Fruit fly (Drosophila melanogaster) whole organism, embryonic: ENCODE measurements around the gene twr.

ENCODE experiments used
- Ada2b ChIP-seq: fragments of 200-800 bp; sonication (Bioruptor generic); IDR thresholded peaks from 2 replicates; pipeline ENCODE4 v1.3.6; 2022; ENCODE audit warnings: missing biosample characterization, missing genetic modification characterization
- Blimp-1 ChIP-seq: fragments of 200-800 bp; sonication (Bioruptor generic); optimal IDR thresholded peaks from 3 replicates; lab custom pipeline; 2018; ENCODE audit warnings: missing biosample characterization, missing genetic modification characterization, mild to moderate bottlenecking, moderate library complexity, missing genetic modification reagents
- CG10431 ChIP-seq: fragments of 200-800 bp; sonication (Bioruptor generic); optimal IDR thresholded peaks from 3 replicates; lab custom pipeline; 2018; ENCODE audit warnings: missing biosample characterization, mild to moderate bottlenecking, missing genetic modification characterization
- CG10543 ChIP-seq: fragments of 200-800 bp; sonication (Bioruptor generic); optimal IDR thresholded peaks from 3 replicates; lab custom pipeline; 2017; ENCODE audit warnings: missing biosample characterization, mild to moderate bottlenecking, missing genetic modification characterization, moderate library complexity
- CG10565 ChIP-seq: fragments of 200-800 bp; sonication (Bioruptor generic); optimal IDR thresholded peaks from 3 replicates; lab custom pipeline; 2016; ENCODE audit warnings: missing biosample characterization, mild to moderate bottlenecking, missing genetic modification characterization
- CG13624 ChIP-seq: fragments of 200-800 bp; sonication (Bioruptor generic); optimal IDR thresholded peaks from 2 replicates; lab custom pipeline; 2016; ENCODE audit warnings: missing biosample characterization, missing genetic modification characterization
- CG14860 ChIP-seq: fragments of 200-800 bp; sonication (Bioruptor generic); IDR thresholded peaks from 3 replicates; pipeline ENCODE4 v1.3.6; 2022; ENCODE audit warnings: missing biosample characterization, missing genetic modification characterization; ENCODE audit not compliant: partially characterized antibody
- CG15514 ChIP-seq: fragments of 200-800 bp; sonication (Bioruptor generic); optimal IDR thresholded peaks from 3 replicates; lab custom pipeline; 2017; ENCODE audit warnings: missing biosample characterization, missing genetic modification characterization, mild to moderate bottlenecking, moderate library complexity, missing genetic modification reagents
- CG16813 ChIP-seq: fragments of 200-800 bp; sonication (Bioruptor generic); IDR thresholded peaks from 3 replicates; pipeline ENCODE4 v1.3.6; 2022; ENCODE audit warnings: missing biosample characterization, missing genetic modification characterization; ENCODE audit not compliant: partially characterized antibody
- CG17829 ChIP-seq: fragments of 200-800 bp; optimal IDR thresholded peaks from 2 replicates; lab custom pipeline; 2019; ENCODE audit warnings: missing biosample characterization, mild to moderate bottlenecking, missing genetic modification characterization, moderate library complexity
- CG17912 ChIP-seq: fragments of 200-800 bp; sonication (Bioruptor generic); optimal IDR thresholded peaks from 2 replicates; lab custom pipeline; 2018; ENCODE audit warnings: missing biosample characterization, mild to moderate bottlenecking, missing genetic modification characterization
- CG2199 ChIP-seq: fragments of 200-800 bp; sonication (Bioruptor generic); IDR thresholded peaks from 3 replicates; pipeline ENCODE4 v1.3.6; 2022; ENCODE audit warnings: missing biosample characterization, missing genetic modification characterization
- CG34224 ChIP-seq: fragments of 200-800 bp; sonication (Bioruptor generic); IDR thresholded peaks from 3 replicates; pipeline ENCODE4 v1.3.6; 2022; ENCODE audit warnings: missing biosample characterization, missing genetic modification characterization; ENCODE audit not compliant: partially characterized antibody
- CG34422 ChIP-seq: fragments of 200-800 bp; sonication (Bioruptor generic); IDR thresholded peaks from 3 replicates; pipeline ENCODE4 v1.3.6; 2022; ENCODE audit warnings: missing biosample characterization, missing genetic modification characterization
- CG4617 ChIP-seq: fragments of 200-800 bp; sonication (Bioruptor generic); optimal IDR thresholded peaks from 3 replicates; lab custom pipeline; 2016; ENCODE audit warnings: missing biosample characterization, missing genetic modification characterization, borderline replicate concordance
- CG7928 ChIP-seq: fragments of 200-800 bp; sonication (Bioruptor generic); optimal IDR thresholded peaks from 2 replicates; lab custom pipeline; 2017; ENCODE audit warnings: missing biosample characterization, mild to moderate bottlenecking, missing genetic modification characterization
- CoRest ChIP-seq: fragments of 200-800 bp; sonication (Bioruptor generic); optimal IDR thresholded peaks from 3 replicates; lab custom pipeline; 2018; ENCODE audit warnings: missing biosample characterization, mild to moderate bottlenecking, missing genetic modification characterization, moderate library complexity
- Ets97D ChIP-seq: fragments of 200-800 bp; sonication (Bioruptor generic); optimal IDR thresholded peaks from 3 replicates; lab custom pipeline; 2016; ENCODE audit warnings: missing biosample characterization, missing genetic modification characterization
- Fer1 ChIP-seq: fragments of 200-800 bp; sonication (Bioruptor generic); optimal IDR thresholded peaks from 2 replicates; lab custom pipeline; 2017; ENCODE audit warnings: missing biosample characterization, mild to moderate bottlenecking, missing genetic modification characterization
- HLH4C ChIP-seq: fragments of 200-800 bp; sonication (Bioruptor generic); IDR thresholded peaks from 3 replicates; pipeline ENCODE4 v1.3.6; 2022; ENCODE audit warnings: missing biosample characterization, missing genetic modification characterization; ENCODE audit not compliant: partially characterized antibody
- HmgZ ChIP-seq: fragments of 200-800 bp; sonication (Bioruptor generic); optimal IDR thresholded peaks from 2 replicates; lab custom pipeline; 2018; ENCODE audit warnings: missing biosample characterization, mild to moderate bottlenecking, missing genetic modification characterization
- Hr78 ChIP-seq, 2 experiments: fragments of 200-800 bp in 1 of 2; fragments of >200 bp in 1 of 2; sonication (Bioruptor generic) in 1 of 2; optimal IDR thresholded peaks; 2 replicates each; lab custom pipeline; 2017 to 2019; ENCODE audit warnings: missing biosample characterization in 2 of 2, missing genetic modification characterization in 2 of 2, mild to moderate bottlenecking in 1 of 2, moderate library complexity in 1 of 2
- Jarid2 ChIP-seq: fragments of 200-800 bp; sonication (Bioruptor generic); optimal IDR thresholded peaks from 3 replicates; lab custom pipeline; 2017; ENCODE audit warnings: mild to moderate bottlenecking, missing biosample characterization, missing genetic modification reagents, missing genetic modification characterization
- MBD-R2 ChIP-seq: fragments of 200-800 bp; sonication (Bioruptor generic); IDR thresholded peaks from 2 replicates; pipeline ENCODE4 v1.3.6; 2022; ENCODE audit warnings: missing biosample characterization, missing genetic modification characterization
- Max ChIP-seq: fragments of 200-800 bp; sonication (Bioruptor generic); optimal IDR thresholded peaks from 2 replicates; lab custom pipeline; 2016; ENCODE audit warnings: missing biosample characterization, mild to moderate bottlenecking, missing genetic modification characterization
- Mes4 ChIP-seq: fragments of 200-800 bp; sonication (Bioruptor generic); optimal IDR thresholded peaks from 2 replicates; lab custom pipeline; 2016; ENCODE audit warnings: missing biosample characterization, missing genetic modification characterization
- NC2β ChIP-seq: fragments of 200-800 bp; sonication (Bioruptor generic); optimal IDR thresholded peaks from 2 replicates; lab custom pipeline; 2016; ENCODE audit warnings: missing biosample characterization, missing genetic modification characterization
- Oaz ChIP-seq: fragments of 200-800 bp; sonication (Bioruptor generic); IDR thresholded peaks from 2 replicates; pipeline ENCODE4 v1.3.6; 2022; ENCODE audit warnings: missing biosample characterization, missing genetic modification characterization
- Opbp ChIP-seq: fragments of 200-800 bp; sonication (Bioruptor generic); IDR thresholded peaks from 3 replicates; pipeline ENCODE4 v1.3.6; 2022; ENCODE audit warnings: missing biosample characterization, missing genetic modification characterization; ENCODE audit not compliant: partially characterized antibody
- Scr ChIP-seq: fragments of 200-800 bp; sonication (Bioruptor generic); IDR thresholded peaks from 2 replicates; pipeline ENCODE4 v1.3.6; 2022; ENCODE audit warnings: missing biosample characterization, missing genetic modification characterization; ENCODE audit not compliant: partially characterized antibody
- Stat92E ChIP-seq, 3 experiments: fragments of >200 bp in 2 of 3; fragments of 200-800 bp in 1 of 3; sonication (Bioruptor generic) in 1 of 3; optimal IDR thresholded peaks; 2 replicates each; lab custom pipeline; 2017 to 2019; ENCODE audit warnings: missing biosample characterization in 3 of 3, missing genetic modification characterization in 3 of 3, mild to moderate bottlenecking in 1 of 3, moderate library complexity in 1 of 3
- Xbp1 ChIP-seq: fragments of 200-800 bp; sonication (Bioruptor generic); optimal IDR thresholded peaks from 3 replicates; lab custom pipeline; 2016; ENCODE audit warnings: missing biosample characterization, mild to moderate bottlenecking, missing genetic modification characterization
- YL-1 ChIP-seq: fragments of 200-800 bp; sonication (Bioruptor generic); optimal IDR thresholded peaks from 3 replicates; lab custom pipeline; 2017; ENCODE audit warnings: missing biosample characterization, mild to moderate bottlenecking, missing genetic modification characterization
- ato ChIP-seq: fragments of 200-800 bp; sonication (Bioruptor generic); IDR thresholded peaks from 2 replicates; pipeline ENCODE4 v1.3.6; 2022; ENCODE audit warnings: missing biosample characterization, missing genetic modification characterization; ENCODE audit not compliant: partially characterized antibody
- bigmax ChIP-seq: fragments of 200-800 bp; sonication (Bioruptor generic); optimal IDR thresholded peaks from 2 replicates; lab custom pipeline; 2018; ENCODE audit warnings: missing biosample characterization, mild to moderate bottlenecking, missing genetic modification characterization
- ci ChIP-seq: fragments of 200-800 bp; sonication (Bioruptor generic); IDR thresholded peaks from 3 replicates; pipeline ENCODE4 v1.3.6; 2022; ENCODE audit warnings: missing biosample characterization, missing genetic modification characterization
- crol ChIP-seq: fragments of 200-800 bp; sonication (Bioruptor generic); IDR thresholded peaks from 2 replicates; pipeline ENCODE4 v1.3.6; 2022; ENCODE audit warnings: missing biosample characterization, missing genetic modification characterization
- dm ChIP-seq: fragments of 200-800 bp; sonication (Bioruptor generic); optimal IDR thresholded peaks from 3 replicates; lab custom pipeline; 2016; ENCODE audit warnings: missing biosample characterization, missing genetic modification characterization
- en ChIP-seq: fragments of 200-800 bp; sonication (Bioruptor generic); optimal IDR thresholded peaks from 2 replicates; lab custom pipeline; 2016; ENCODE audit warnings: missing biosample characterization, missing genetic modification characterization
- grau ChIP-seq: fragments of 200-800 bp; optimal IDR thresholded peaks from 3 replicates; lab custom pipeline; 2019; ENCODE audit warnings: missing biosample characterization, mild to moderate bottlenecking, missing genetic modification characterization, moderate library complexity
- ham ChIP-seq: fragments of 200-800 bp; sonication (Bioruptor generic); IDR thresholded peaks from 2 replicates; pipeline ENCODE4 v1.3.6; 2022; ENCODE audit warnings: missing biosample characterization, missing genetic modification characterization
- her ChIP-seq: fragments of 200-800 bp; sonication (Bioruptor generic); optimal IDR thresholded peaks from 2 replicates; lab custom pipeline; 2016; ENCODE audit warnings: missing biosample characterization, missing genetic modification characterization
- hkb ChIP-seq, 2 experiments: fragments of 200-800 bp in 1 of 2; fragments of >200 bp in 1 of 2; sonication (Bioruptor generic) in 1 of 2; IDR thresholded peaks in 1 of 2; optimal IDR thresholded peaks in 1 of 2; 2 replicates each; pipeline versions ENCODE4 v1.3.6 to Lab custom; 2017 to 2022; ENCODE audit warnings: missing biosample characterization in 1 of 2, missing genetic modification characterization in 1 of 2
- maf-S ChIP-seq: fragments of 200-800 bp; sonication (Bioruptor generic); optimal IDR thresholded peaks from 2 replicates; lab custom pipeline; 2016; ENCODE audit warnings: missing biosample characterization, missing genetic modification characterization
- phol ChIP-seq: fragments of 200-800 bp; sonication (Bioruptor generic); optimal IDR thresholded peaks from 3 replicates; lab custom pipeline; 2018; ENCODE audit warnings: missing biosample characterization, mild to moderate bottlenecking, missing genetic modification characterization, moderate library complexity
- prd ChIP-seq, 3 experiments: fragments of >200 bp in 2 of 3; fragments of 200-800 bp in 1 of 3; sonication (Bioruptor generic) in 1 of 3; optimal IDR thresholded peaks in 2 of 3; IDR thresholded peaks in 1 of 3; 2 replicates in 2 of 3; 3 replicates in 1 of 3; pipeline versions ENCODE4 v1.3.6 to Lab custom; 2017 to 2022; ENCODE audit warnings: missing biosample characterization in 1 of 3, missing genetic modification characterization in 1 of 3
- zfh2 ChIP-seq: fragments of 200-800 bp; sonication (Bioruptor generic); optimal IDR thresholded peaks from 2 replicates; lab custom pipeline; 2016; ENCODE audit warnings: missing biosample characterization, missing genetic modification characterization

Gene twr

DNA sequence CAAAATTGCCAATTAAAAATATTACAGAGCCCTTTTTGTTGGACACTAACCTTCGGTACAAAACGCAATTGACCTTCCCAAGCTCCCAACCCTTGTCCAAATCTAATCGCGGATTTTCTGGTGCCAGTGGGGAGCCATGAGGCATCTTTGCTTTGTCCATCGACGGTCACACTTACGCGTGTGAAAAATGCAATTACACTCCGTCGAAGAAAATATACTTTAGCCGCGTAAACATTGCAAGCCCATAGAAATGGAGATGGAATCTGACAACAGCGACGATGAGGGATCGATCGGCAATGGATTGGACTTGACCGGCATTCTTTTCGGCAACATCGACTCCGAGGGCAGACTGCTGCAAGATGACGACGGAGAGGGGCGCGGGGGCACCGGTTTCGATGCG lies 10.9 kb upstream of the twr start, which contains the start of gene Taf1 (continued):
- TF ChIP-seq CG17829 (tag; lab: Kevin White, UChicago) (peak; percentile 48), Stat92E (GFP tag; optimal IDR thresholded peaks at IDR 0.05; lab: Kevin White, UChicago) (peak in 1 of 3 experiments; percentile 27), dm (peak; percentile 25), CG13624 (GFP tag; lab: Kevin White, UChicago) (peak; percentile 36), CG34422 (peak; percentile 92), HmgZ (peak; percentile 64), grau (tag; lab: Kevin White, UChicago) (no peak), Ets97D (GFP tag; lab: Kevin White, UChicago) (peak; percentile 60), CG17912 (GFP tag; lab: Kevin White, UChicago) (peak; percentile 27), en (GFP tag; lab: Kevin White, UChicago) (no peak), Max (peak; percentile 5), HLH4C (GFP tag; lab: Robert Waterston, UW) (0 out of 3 replicates have a peak, but pooled peaks have one; percentile 37), hkb (optimal IDR thresholded peaks at IDR 0.05; lab: Kevin White, UChicago) (no peak), hkb (GFP tag; IDR thresholded peaks at IDR 0.05; lab: Robert Waterston, UW) (0 out of 2 replicates have a peak, but pooled peaks have one; percentile 9), Ada2b (GFP tag; lab: Robert Waterston, UW) (no peak), Opbp (GFP tag; lab: Robert Waterston, UW) (peak; percentile 63; the same call in 1 of the 3 replicates), CG2199 (peak; percentile 90), NC2β (GFP tag; lab: Kevin White, UChicago) (no peak), ham (no peak), maf-S (GFP tag; lab: Kevin White, UChicago) (peak; percentile 8), CG14860 (GFP tag; lab: Robert Waterston, UW) (no peak), MBD-R2 (GFP tag; lab: Robert Waterston, UW) (peak; percentile 95), YL-1 (GFP tag; lab: Kevin White, UChicago) (peak; percentile 66), Blimp-1 (no peak), phol (peak; percentile 64), CG10565 (no peak), Hr78 (GFP tag; optimal IDR thresholded peaks at IDR 0.05; lab: Kevin White, UChicago) (no peak), Xbp1 (GFP tag; lab: Kevin White, UChicago) (peak; percentile 19), Jarid2 (no peak), CoRest (no peak), ci (0 out of 3 replicates have a peak, but pooled peaks have one; percentile 38), CG10543 (GFP tag; lab: Kevin White, UChicago) (no peak), Mes4 (peak; percentile 15), CG7928 (GFP tag; lab: Kevin White, UChicago) (peak; percentile 26), CG15514 (GFP tag; lab: Kevin White, UChicago) (peak; percentile 83), ato (GFP tag; lab: Robert Waterston, UW) (0 out of 2 replicates have a peak, but pooled peaks have one; percentile 32), crol (GFP tag; lab: Robert Waterston, UW) (peak; percentile 98), prd (optimal IDR thresholded peaks at IDR 0.05; lab: Kevin White, UChicago) (no peak), prd (GFP tag; IDR thresholded peaks at IDR 0.05; lab: Robert Waterston, UW) (peak; percentile 50; the same call in 2 of the 3 replicates), bigmax (GFP tag; lab: Kevin White, UChicago) (peak; percentile 28), Scr (peak; percentile 37; the same call in 1 of the 2 replicates), CG10431 (GFP tag; lab: Kevin White, UChicago) (peak; percentile 86), CG16813 (0 out of 3 replicates have a peak, but pooled peaks have one; percentile 11), Oaz (GFP tag; lab: Robert Waterston, UW) (no peak), CG34224 (GFP tag; lab: Robert Waterston, UW) (peak; percentile 33; the same call in 1 of the 3 replicates), Fer1 (GFP tag; lab: Kevin White, UChicago) (no peak), zfh2 (peak; percentile 15), her (no peak), CG4617 (peak; percentile 98)
